Fruit fly (Drosophila melanogaster): ENCODE measurements around the gene CG42554.
A peak's percentile ranks its signal among the peaks of the same experiment; 100 is the strongest.

The CG42554 gene

dm6 chr3L:876656-877055 is 41.2 kb downstream of the CG42554 start:
- TF ChIP-seq EcR (GFP tag; optimal IDR thresholded peaks at IDR 0.05) (no peak), gl (tag; optimal IDR thresholded peaks at IDR 0.05) (no peak)

DNA sequence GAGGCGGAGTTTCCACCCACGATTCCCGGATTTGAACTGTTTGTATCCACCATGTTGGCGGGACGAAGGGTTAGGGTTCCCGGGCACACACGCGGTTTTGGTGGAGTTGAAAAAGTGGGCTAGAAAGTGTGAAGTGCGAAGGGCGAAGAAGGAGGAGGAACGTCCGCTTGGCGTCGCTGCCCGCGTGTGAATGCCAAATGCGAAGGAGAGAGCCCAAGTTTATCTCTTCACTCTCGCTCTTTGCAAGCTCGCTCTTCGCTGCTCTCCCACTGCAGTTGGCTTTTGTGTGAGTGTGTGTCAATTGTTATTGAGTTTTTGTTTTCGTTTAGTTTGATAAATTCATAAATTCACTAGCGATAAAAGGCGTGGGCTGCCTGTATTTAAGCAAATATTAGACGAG is 45.4 kb downstream of the CG42554 start:
- TF ChIP-seq CG13204 (GFP tag; optimal IDR thresholded peaks at IDR 0.05) (peak; percentile 8), CG14655 (GFP tag; optimal IDR thresholded peaks at IDR 0.05) (no peak), CG4496 (GFP tag; IDR thresholded peaks at IDR 0.05) (peak; percentile 62), CG12605 (GFP tag; IDR thresholded peaks at IDR 0.05) (peak; percentile 40), EcR (GFP tag; optimal IDR thresholded peaks at IDR 0.05) (peak; percentile 34), Pif1B (GFP tag; optimal IDR thresholded peaks at IDR 0.05) (no peak)

- TF ChIP-seq EcR (GFP tag; optimal IDR thresholded peaks at IDR 0.05) (peak; percentile 12), CG15710 (tag; optimal IDR thresholded peaks at IDR 0.05) (no peak), CG12605 (GFP tag; IDR thresholded peaks at IDR 0.05) (peak; percentile 47; the same call in 1 of the 2 replicates), CG34367 (tag; optimal IDR thresholded peaks at IDR 0.05) (no peak), CG8159 (tag; optimal IDR thresholded peaks at IDR 0.05) (no peak), Ets98B (GFP tag; IDR thresholded peaks at IDR 0.05) (no peak; the same call in 1 of the 2 replicates), CG9948 (tag; optimal IDR thresholded peaks at IDR 0.05) (no peak), CG4496 (GFP tag; IDR thresholded peaks at IDR 0.05) (peak; percentile 52; the same call in 2 of the 3 replicates), fd96Ca (GFP tag; IDR thresholded peaks at IDR 0.05) (no peak), CG32121 (GFP tag; IDR thresholded peaks at IDR 0.05) (peak; percentile 29; the same call in 1 of the 2 replicates), Pif1A (GFP tag; optimal IDR thresholded peaks at IDR 0.05) (peak; percentile 5), Pif1B (GFP tag; optimal IDR thresholded peaks at IDR 0.05) (no peak), CG17806 (tag; optimal IDR thresholded peaks at IDR 0.05) (no peak), CG14655 (GFP tag; optimal IDR thresholded peaks at IDR 0.05) (no peak)
Measured at dm6 chr3L:881496-882235, 46.2 kb downstream of the CG42554 start, which contains the start of gene CG13907. CG13907 (minus strand) TSS chr3L:882013.

dm6 chr3L:882236-882891 is 46.9 kb downstream of the CG42554 start:
- TF ChIP-seq CG14655 (GFP tag; optimal IDR thresholded peaks at IDR 0.05): no peak
- TF ChIP-seq Ets98B (GFP tag; IDR thresholded peaks at IDR 0.05): no peak
- no peak for TF ChIP-seq CG13204 (GFP tag; optimal IDR thresholded peaks at IDR 0.05)
- TF ChIP-seq CG8159 (tag; optimal IDR thresholded peaks at IDR 0.05): no peak
- no peak for TF ChIP-seq CG10348 (GFP tag; IDR thresholded peaks at IDR 0.05)
- TF ChIP-seq fd96Ca (GFP tag; IDR thresholded peaks at IDR 0.05): no peak
- no peak for TF ChIP-seq EcR (GFP tag; optimal IDR thresholded peaks at IDR 0.05)
- TF ChIP-seq CG4496 (GFP tag; IDR thresholded peaks at IDR 0.05): no peak
- no peak for TF ChIP-seq CG32121 (GFP tag; IDR thresholded peaks at IDR 0.05)
- no peak for TF ChIP-seq CG12605 (GFP tag; IDR thresholded peaks at IDR 0.05)
- no peak for TF ChIP-seq CG15710 (tag; optimal IDR thresholded peaks at IDR 0.05)
- no peak for TF ChIP-seq Pif1A (GFP tag; optimal IDR thresholded peaks at IDR 0.05)
- no peak for TF ChIP-seq rn (GFP tag; IDR thresholded peaks at IDR 0.05)
- no peak for TF ChIP-seq Pif1B (GFP tag; optimal IDR thresholded peaks at IDR 0.05)
- TF ChIP-seq CG9948 (tag; optimal IDR thresholded peaks at IDR 0.05): no peak

DNA sequence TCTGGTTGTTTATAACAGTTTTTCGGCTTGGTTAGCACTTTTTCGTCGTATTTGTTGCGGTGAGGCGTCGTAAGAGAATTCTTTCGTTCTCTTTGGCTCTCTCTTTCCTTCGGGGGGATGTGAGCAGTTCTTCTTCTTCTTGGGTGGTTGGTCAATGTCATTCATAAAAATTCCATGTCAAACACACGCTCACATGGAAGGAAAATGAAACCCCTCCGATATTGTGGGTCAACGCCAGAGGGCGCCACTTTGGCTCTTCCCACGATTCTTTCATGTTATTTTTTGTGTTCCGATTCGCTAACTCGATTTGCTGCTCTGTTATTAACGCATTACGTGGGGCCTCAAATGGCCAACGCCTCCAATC is 47.4 kb downstream of the CG42554 start:
- TF ChIP-seq CG4496 (GFP tag; IDR thresholded peaks at IDR 0.05): no peak
- no peak for TF ChIP-seq CG32121 (GFP tag; IDR thresholded peaks at IDR 0.05)
- no peak for TF ChIP-seq rn (GFP tag; IDR thresholded peaks at IDR 0.05)
- no peak for TF ChIP-seq Ets98B (GFP tag; IDR thresholded peaks at IDR 0.05)
- no peak for TF ChIP-seq Pif1B (GFP tag; optimal IDR thresholded peaks at IDR 0.05)

DNA sequence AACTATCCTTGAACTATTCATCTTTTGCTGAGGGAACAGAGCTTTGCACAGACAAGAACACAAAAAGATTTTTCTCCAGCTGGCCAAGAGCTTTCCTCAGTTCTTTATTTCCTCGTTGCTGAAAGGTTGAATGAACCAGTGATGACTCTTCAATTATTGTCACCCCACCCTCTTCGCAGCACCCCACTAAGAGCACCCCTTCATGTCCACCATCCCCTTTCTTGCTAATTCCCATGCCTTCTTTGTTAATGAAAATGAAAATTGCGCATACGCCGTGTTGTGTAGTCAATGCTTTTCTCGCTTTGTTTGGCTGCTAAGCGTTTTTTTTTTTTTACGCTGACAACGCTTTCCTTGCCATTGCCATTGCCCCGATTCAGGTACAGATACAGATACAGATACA is 48.3 kb downstream of the CG42554 start:
- peak; percentile 92 for TF ChIP-seq EcR (GFP tag; optimal IDR thresholded peaks at IDR 0.05)
- TF ChIP-seq CG17806 (tag; optimal IDR thresholded peaks at IDR 0.05): no peak

DNA sequence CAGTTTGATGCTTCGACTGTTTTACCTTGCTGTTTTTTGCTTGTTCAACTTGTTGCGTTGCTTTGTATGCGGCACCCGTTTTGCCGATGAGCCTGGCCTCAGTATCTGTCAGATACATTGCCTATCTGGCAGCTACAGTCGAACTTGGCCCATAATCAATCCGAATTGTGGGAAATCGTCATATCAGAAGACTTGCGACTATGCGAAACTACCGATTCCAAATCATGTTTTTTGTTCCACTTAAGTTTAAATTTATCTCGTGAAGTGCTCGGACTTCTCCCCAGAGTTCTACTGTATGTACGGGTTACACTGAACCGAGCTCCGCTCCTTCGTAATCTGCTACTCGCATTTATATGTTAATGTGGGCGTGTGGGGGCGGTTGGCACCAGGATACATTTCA is 48.8 kb downstream of the CG42554 start:
- TF ChIP-seq rn (GFP tag; IDR thresholded peaks at IDR 0.05): no peak
- no peak for TF ChIP-seq CG14655 (GFP tag; optimal IDR thresholded peaks at IDR 0.05)
- no peak for TF ChIP-seq CG8301 (tag; optimal IDR thresholded peaks at IDR 0.05)
- TF ChIP-seq fd96Ca (GFP tag; IDR thresholded peaks at IDR 0.05): 0 out of 3 replicates have a peak, but pooled peaks have one; percentile 52
- peak; percentile 68; the same call in 2 of the 3 replicates for TF ChIP-seq CG4496 (GFP tag; IDR thresholded peaks at IDR 0.05)
- no peak for TF ChIP-seq CG10348 (GFP tag; IDR thresholded peaks at IDR 0.05)
- peak; percentile 40 for TF ChIP-seq Ets98B (GFP tag; IDR thresholded peaks at IDR 0.05)
- no peak for TF ChIP-seq CG17806 (tag; optimal IDR thresholded peaks at IDR 0.05)
- TF ChIP-seq CG34367 (tag; optimal IDR thresholded peaks at IDR 0.05): no peak
- TF ChIP-seq CG8159 (tag; optimal IDR thresholded peaks at IDR 0.05): peak; percentile 33
- TF ChIP-seq Snoo (tag; optimal IDR thresholded peaks at IDR 0.05): no peak
- TF ChIP-seq CG13204 (GFP tag; optimal IDR thresholded peaks at IDR 0.05): no peak

Measured in whole organism, pupa.